Worm (Caenorhabditis elegans) whole organism, early embryonic: ENCODE measurements around the gene D2024.1.

Experiments used
- aly-1 ChIP-seq: sonication (generic microtip); optimal IDR thresholded peaks from 2 replicates; lab custom pipeline; 2016; ENCODE audit warnings: missing genetic modification characterization, missing compliant biosample characterization
- ama-1 ChIP-seq: fragments of 150-350 bp; optimal IDR thresholded peaks from 2 replicates; lab custom pipeline; 2014
- ets-7 ChIP-seq: sonication (generic microtip); optimal IDR thresholded peaks from 2 replicates; lab custom pipeline; 2016; ENCODE audit warnings: missing genotype, missing genetic modification characterization, missing compliant biosample characterization
- flt-1 ChIP-seq: fragments of 200-800 bp; sonication (Bioruptor generic); IDR thresholded peaks from 2 replicates; pipeline ENCODE4 v1.3.6; 2022; ENCODE audit warnings: missing genetic modification characterization, missing compliant biosample characterization
- hnd-1 ChIP-seq: sonication (generic microtip); optimal IDR thresholded peaks from 2 replicates; lab custom pipeline; 2016; ENCODE audit warnings: missing genetic modification characterization, missing compliant biosample characterization
- sea-1 ChIP-seq: fragments of 200-800 bp; sonication (Bioruptor generic); conservative IDR thresholded peaks from 2 replicates; pipeline ENCODE4 v1.3.6; 2022; ENCODE audit warnings: missing genetic modification characterization, missing compliant biosample characterization
- tbx-11 ChIP-seq: fragments of 200-800 bp; sonication (Bioruptor generic); IDR thresholded peaks from 2 replicates; pipeline ENCODE4 v1.3.6; 2022; ENCODE audit warnings: missing genetic modification characterization, missing compliant biosample characterization

DNA sequence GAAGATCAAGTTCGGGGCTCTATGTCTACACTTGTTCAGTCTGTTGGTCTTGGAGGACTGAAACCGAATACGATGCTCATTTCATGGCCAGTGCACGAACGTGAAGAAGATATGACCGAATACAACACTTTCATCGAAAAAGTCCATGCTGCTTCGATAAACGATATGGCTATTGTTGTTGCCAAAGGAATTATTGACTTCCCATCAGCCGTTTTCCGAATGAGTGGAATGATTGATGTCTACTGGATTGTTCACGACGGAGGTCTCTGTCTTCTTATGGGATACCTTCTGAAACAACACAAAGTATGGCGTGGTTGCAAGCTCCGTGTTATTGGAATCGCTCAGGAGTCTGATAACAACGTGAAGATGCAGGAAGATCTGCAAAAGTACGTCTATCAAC, 31.1 kb upstream of the D2024.1 start:
- TF ChIP-seq hnd-1, result no peak
- no peak for TF ChIP-seq sea-1 (GFP tag; lab: Robert Waterston, UW)
- TF ChIP-seq flt-1 (GFP tag; lab: Robert Waterston, UW), result no peak
- TF ChIP-seq ets-7, result no peak
- no peak for TF ChIP-seq ama-1 (lab: Kevin White, UChicago)
- TF ChIP-seq tbx-11 (GFP tag; lab: Robert Waterston, UW), result no peak
- TF ChIP-seq aly-1 (tag; lab: Kevin White, UChicago), result no peak
